Fruit fly (Drosophila melanogaster) whole organism, prepupa: ENCODE results near the gene CG31650.

Experiments used
- Blimp-1 ChIP-seq: fragments of 200-800 bp; sonication (Bioruptor generic); optimal IDR thresholded peaks from 3 replicates; lab custom pipeline; 2017; ENCODE audit warnings: missing biosample characterization, missing genetic modification characterization, mild to moderate bottlenecking, moderate library complexity, missing genetic modification reagents
- CG10631 ChIP-seq: fragments of 200-800 bp; sonication (Bioruptor generic); optimal IDR thresholded peaks from 2 replicates; lab custom pipeline; 2016; ENCODE audit warnings: missing biosample characterization, missing genetic modification characterization
- CG10669 ChIP-seq: fragments of 200-800 bp; sonication (Bioruptor generic); optimal IDR thresholded peaks from 3 replicates; lab custom pipeline; 2018; ENCODE audit warnings: missing biosample characterization, mild to moderate bottlenecking, missing genetic modification characterization, moderate library complexity
- CG11762 ChIP-seq: fragments of 200-800 bp; sonication (Bioruptor generic); optimal IDR thresholded peaks from 3 replicates; lab custom pipeline; 2016; ENCODE audit warnings: missing biosample characterization, missing genetic modification characterization; ENCODE audit not compliant: insufficient read depth
- CG11902 ChIP-seq: fragments of 200-800 bp; sonication (Bioruptor generic); optimal IDR thresholded peaks from 3 replicates; lab custom pipeline; 2016; ENCODE audit warnings: missing biosample characterization, missing genetic modification characterization
- CG16779 ChIP-seq: fragments of 200-800 bp; sonication (Bioruptor generic); optimal IDR thresholded peaks from 3 replicates; lab custom pipeline; 2017; ENCODE audit warnings: missing biosample characterization, mild to moderate bottlenecking, missing genetic modification characterization
- CG3032 ChIP-seq: fragments of 200-800 bp; optimal IDR thresholded peaks from 2 replicates; lab custom pipeline; 2019; ENCODE audit warnings: missing biosample characterization, mild to moderate bottlenecking, missing genetic modification characterization, moderate library complexity
- CG31627 ChIP-seq: fragments of 200-800 bp; sonication (Bioruptor generic); optimal IDR thresholded peaks from 3 replicates; lab custom pipeline; 2016; ENCODE audit warnings: missing biosample characterization, missing genetic modification characterization
- CG32006 ChIP-seq: fragments of 200-800 bp; sonication (Bioruptor generic); optimal IDR thresholded peaks from 3 replicates; lab custom pipeline; 2017; ENCODE audit warnings: missing biosample characterization, mild to moderate bottlenecking, missing genetic modification characterization
- CG34406 ChIP-seq: fragments of 200-800 bp; sonication (Bioruptor generic); optimal IDR thresholded peaks from 3 replicates; lab custom pipeline; 2016; ENCODE audit warnings: missing biosample characterization, missing genetic modification characterization
- CG3919 ChIP-seq: fragments of 200-800 bp; sonication (Bioruptor generic); optimal IDR thresholded peaks from 3 replicates; lab custom pipeline; 2016; ENCODE audit warnings: missing biosample characterization, missing genetic modification characterization
- CG4318 ChIP-seq: fragments of 200-800 bp; sonication (Bioruptor generic); optimal IDR thresholded peaks from 3 replicates; lab custom pipeline; 2017; ENCODE audit warnings: missing biosample characterization, mild to moderate bottlenecking, missing genetic modification characterization
- CG6792 ChIP-seq: fragments of 200-800 bp; sonication (Bioruptor generic); optimal IDR thresholded peaks from 3 replicates; lab custom pipeline; 2016; ENCODE audit warnings: missing biosample characterization, missing genetic modification characterization
- CG6854 ChIP-seq: fragments of 200-800 bp; sonication (Bioruptor generic); optimal IDR thresholded peaks from 2 replicates; lab custom pipeline; 2017; ENCODE audit warnings: missing biosample characterization, mild to moderate bottlenecking, missing genetic modification characterization
- CG7368 ChIP-seq: fragments of 200-800 bp; sonication (Bioruptor generic); optimal IDR thresholded peaks from 3 replicates; lab custom pipeline; 2016; ENCODE audit warnings: missing biosample characterization, missing genetic modification characterization
- CG8119 ChIP-seq: fragments of 200-800 bp; sonication (Bioruptor generic); IDR thresholded peaks from 3 replicates; pipeline ENCODE4 v1.3.6; 2022; ENCODE audit warnings: missing biosample characterization, missing genetic modification characterization
- CG8319 ChIP-seq: fragments of 200-800 bp; sonication (Bioruptor generic); optimal IDR thresholded peaks from 3 replicates; lab custom pipeline; 2016; ENCODE audit warnings: missing biosample characterization, missing genetic modification characterization
- CG8632 ChIP-seq: fragments of 200-800 bp; sonication (Bioruptor generic); optimal IDR thresholded peaks from 3 replicates; lab custom pipeline; 2016; ENCODE audit warnings: missing biosample characterization, missing genetic modification characterization
- CG9139 ChIP-seq: fragments of 200-800 bp; sonication (Bioruptor generic); optimal IDR thresholded peaks from 3 replicates; lab custom pipeline; 2017; ENCODE audit warnings: missing biosample characterization, mild to moderate bottlenecking, missing genetic modification characterization
- Eip75B ChIP-seq: fragments of 200-800 bp; sonication (Bioruptor generic); optimal IDR thresholded peaks from 3 replicates; lab custom pipeline; 2016; ENCODE audit warnings: missing biosample characterization, missing genetic modification characterization
- Eip78C ChIP-seq: fragments of 200-800 bp; sonication (Bioruptor generic); peaks from one replicate; lab custom pipeline; 2016; ENCODE audit warnings: missing biosample characterization, missing genetic modification characterization
- Eip93F ChIP-seq: fragments of 200-800 bp; sonication (Bioruptor generic); optimal IDR thresholded peaks from 2 replicates; lab custom pipeline; 2016; ENCODE audit warnings: missing biosample characterization, mild to moderate bottlenecking, missing genetic modification characterization
- Ets21C ChIP-seq: fragments of 200-800 bp; sonication (Bioruptor generic); optimal IDR thresholded peaks from 3 replicates; lab custom pipeline; 2016; ENCODE audit warnings: missing biosample characterization, missing genetic modification characterization
- Ets96B ChIP-seq: fragments of 200-800 bp; optimal IDR thresholded peaks from 2 replicates; lab custom pipeline; 2019; ENCODE audit warnings: missing biosample characterization, mild to moderate bottlenecking, missing genetic modification characterization, moderate library complexity
- Hr39 ChIP-seq: fragments of 200-800 bp; sonication (Bioruptor generic); optimal IDR thresholded peaks from 2 replicates; lab custom pipeline; 2016; ENCODE audit warnings: missing biosample characterization, missing genetic modification characterization
- Hr4 ChIP-seq: fragments of 200-800 bp; sonication (Bioruptor generic); optimal IDR thresholded peaks from 3 replicates; lab custom pipeline; 2016; ENCODE audit warnings: missing biosample characterization, missing genetic modification characterization
- Lpt ChIP-seq: fragments of 200-800 bp; sonication (Bioruptor generic); optimal IDR thresholded peaks from 3 replicates; lab custom pipeline; 2016; ENCODE audit warnings: missing biosample characterization, missing genetic modification characterization
- Met ChIP-seq: fragments of 200-800 bp; sonication (Bioruptor generic); optimal IDR thresholded peaks from 3 replicates; lab custom pipeline; 2016; ENCODE audit warnings: missing biosample characterization, missing genetic modification characterization
- OdsH ChIP-seq: fragments of 200-800 bp; sonication (Bioruptor generic); optimal IDR thresholded peaks from 3 replicates; lab custom pipeline; 2016; ENCODE audit warnings: missing biosample characterization, missing genetic modification characterization
- Smox ChIP-seq: fragments of 200-800 bp; sonication (Bioruptor generic); optimal IDR thresholded peaks from 3 replicates; lab custom pipeline; 2016; ENCODE audit warnings: missing biosample characterization, missing genetic modification characterization
- Sox102F ChIP-seq: fragments of 200-800 bp; sonication (Bioruptor generic); optimal IDR thresholded peaks from 2 replicates; lab custom pipeline; 2016; ENCODE audit warnings: missing biosample characterization, mild to moderate bottlenecking, missing genetic modification characterization
- Sox14 ChIP-seq: fragments of 200-800 bp; sonication (Bioruptor generic); optimal IDR thresholded peaks from 3 replicates; lab custom pipeline; 2016; ENCODE audit warnings: missing biosample characterization, missing genetic modification characterization
- acj6 ChIP-seq: fragments of 200-800 bp; sonication (Bioruptor generic); optimal IDR thresholded peaks from 3 replicates; lab custom pipeline; 2016; ENCODE audit warnings: missing biosample characterization, missing genetic modification characterization
- cyc ChIP-seq: fragments of 200-800 bp; sonication (Bioruptor generic); optimal IDR thresholded peaks from 3 replicates; lab custom pipeline; 2016; ENCODE audit warnings: missing biosample characterization, missing genetic modification characterization
- dac ChIP-seq: fragments of 200-800 bp; sonication (Bioruptor generic); optimal IDR thresholded peaks from 2 replicates; lab custom pipeline; 2017; ENCODE audit warnings: missing biosample characterization, mild to moderate bottlenecking, missing genetic modification characterization
- dsx ChIP-seq: fragments of 200-800 bp; optimal IDR thresholded peaks from 3 replicates; lab custom pipeline; 2019; ENCODE audit warnings: missing biosample characterization, mild to moderate bottlenecking, missing genetic modification characterization, moderate library complexity; ENCODE audit not compliant: poor library complexity, severe bottlenecking
- eg ChIP-seq: fragments of 200-800 bp; sonication (Bioruptor generic); IDR thresholded peaks from 3 replicates; pipeline ENCODE4 v1.3.6; 2022; ENCODE audit warnings: missing biosample characterization, missing genetic modification characterization
- esn ChIP-seq: fragments of 200-800 bp; sonication (Bioruptor generic); optimal IDR thresholded peaks from 2 replicates; lab custom pipeline; 2016; ENCODE audit warnings: missing biosample characterization, mild to moderate bottlenecking, missing genetic modification characterization, moderate library complexity
- fd85E ChIP-seq: fragments of 200-800 bp; sonication (Bioruptor generic); optimal IDR thresholded peaks from 3 replicates; lab custom pipeline; 2016; ENCODE audit warnings: missing biosample characterization, missing genetic modification characterization
- fkh ChIP-seq: fragments of 200-800 bp; sonication (Bioruptor generic); optimal IDR thresholded peaks from 3 replicates; lab custom pipeline; 2017; ENCODE audit warnings: missing biosample characterization, mild to moderate bottlenecking, missing genetic modification characterization, moderate library complexity
- lz ChIP-seq: fragments of 200-800 bp; sonication (Bioruptor generic); optimal IDR thresholded peaks from 3 replicates; lab custom pipeline; 2016; ENCODE audit warnings: missing biosample characterization, missing genetic modification characterization
- net ChIP-seq: fragments of 200-800 bp; sonication (Bioruptor generic); optimal IDR thresholded peaks from 3 replicates; lab custom pipeline; 2016; ENCODE audit warnings: missing biosample characterization, missing genetic modification characterization
- pdm3 ChIP-seq: fragments of 200-800 bp; sonication (Bioruptor generic); optimal IDR thresholded peaks from 3 replicates; lab custom pipeline; 2016; ENCODE audit warnings: missing biosample characterization, missing genetic modification characterization
- spab ChIP-seq: fragments of 200-800 bp; sonication (Bioruptor generic); optimal IDR thresholded peaks from 2 replicates; lab custom pipeline; 2017; ENCODE audit warnings: missing biosample characterization, mild to moderate bottlenecking, missing genetic modification characterization, missing genetic modification reagents
- svp ChIP-seq: fragments of 200-800 bp; sonication (Bioruptor generic); peaks from one replicate; lab custom pipeline; 2016; ENCODE audit warnings: missing biosample characterization, missing genetic modification characterization
- topi ChIP-seq: fragments of 200-800 bp; sonication (Bioruptor generic); optimal IDR thresholded peaks from 3 replicates; lab custom pipeline; 2016; ENCODE audit warnings: missing biosample characterization, missing genetic modification characterization
- vri ChIP-seq: fragments of 200-800 bp; sonication (Bioruptor generic); optimal IDR thresholded peaks from 3 replicates; lab custom pipeline; 2016; ENCODE audit warnings: missing biosample characterization, mild to moderate bottlenecking, missing genetic modification characterization

Gene CG31650

DNA sequence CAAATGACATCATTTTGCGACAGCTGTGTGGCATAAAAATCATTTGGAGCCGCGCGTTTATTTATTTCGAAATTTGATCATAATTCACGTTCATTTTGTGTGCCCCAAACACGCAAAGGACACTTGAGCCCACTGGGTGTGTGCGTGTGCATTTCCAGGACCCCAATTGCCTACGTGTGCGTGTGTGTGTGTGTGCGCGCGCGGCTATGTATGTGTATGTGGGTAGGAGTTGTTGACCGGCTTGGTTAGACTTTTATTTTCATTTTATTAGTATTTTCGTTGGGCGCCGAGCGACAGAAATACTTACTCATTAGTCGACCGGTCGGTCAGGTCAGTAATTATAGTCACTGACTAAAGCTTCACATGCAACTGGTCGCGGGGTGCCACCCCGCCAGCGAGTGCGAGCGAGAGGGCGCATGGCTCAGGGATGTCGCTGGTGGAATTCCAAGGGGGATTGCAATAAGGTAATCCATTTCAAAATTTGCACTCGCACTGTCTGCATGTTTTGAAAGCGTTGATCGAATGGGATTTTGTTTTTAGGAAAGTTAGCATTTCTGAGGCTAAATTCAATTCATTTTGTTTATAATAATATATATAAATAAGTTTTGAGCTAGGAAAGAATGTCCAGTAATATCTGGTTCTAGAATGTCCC is 891 bp downstream of the CG31650 start (continued):
- TF ChIP-seq CG7368 (GFP tag; lab: Kevin White, UChicago) (peak; percentile 52), CG11762 (GFP tag; lab: Kevin White, UChicago) (peak; percentile 30), Smox (peak; percentile 61), Eip93F (peak; percentile 10), Ets21C (peak; percentile 62), CG3032 (peak; percentile 59), acj6 (GFP tag; lab: Kevin White, UChicago) (peak; percentile 77), CG11902 (GFP tag; lab: Kevin White, UChicago) (peak; percentile 45), Lpt (GFP tag; lab: Kevin White, UChicago) (peak; percentile 78), CG32006 (peak; percentile 87), topi (GFP tag; lab: Kevin White, UChicago) (peak; percentile 62), spab (GFP tag; lab: Kevin White, UChicago) (peak; percentile 50), CG8632 (GFP tag; lab: Kevin White, UChicago) (peak; percentile 45), Blimp-1 (GFP tag; lab: Kevin White, UChicago) (peak; percentile 48), dac (GFP tag; lab: Kevin White, UChicago) (peak; percentile 75), CG8119 (GFP tag; lab: Robert Waterston, UW) (peak; percentile 74), pdm3 (GFP tag; lab: Kevin White, UChicago) (peak; percentile 80), CG8319 (GFP tag; lab: Kevin White, UChicago) (peak; percentile 28), dsx (GFP tag; lab: Kevin White, UChicago) (peak; percentile 47), Eip78C (GFP tag; lab: Kevin White, UChicago) (peak; percentile 75), Sox14 (peak; percentile 61), Met (GFP tag; lab: Kevin White, UChicago) (peak; percentile 50), CG10669 (GFP tag; lab: Kevin White, UChicago) (peak; percentile 66), Ets96B (tag; lab: Kevin White, UChicago) (peak; percentile 57), cyc (GFP tag; lab: Kevin White, UChicago) (peak; percentile 56), CG10631 (GFP tag; lab: Kevin White, UChicago) (peak; percentile 79), CG6854 (GFP tag; lab: Kevin White, UChicago) (no peak), Sox102F (GFP tag; lab: Kevin White, UChicago) (peak; percentile 70), lz (GFP tag; lab: Kevin White, UChicago) (peak; percentile 68), CG9139 (no peak), Eip75B (GFP tag; lab: Kevin White, UChicago) (peak; percentile 53)
- TF ChIP-seq, all 60 proteins: peak for 54

dm6 chr2L:5043043-5043442 is 1.5 kb downstream of the CG31650 start, which contains the start of the genes CG33995, CG44000 and CG44001:
Gene CG33995, plus strand, starts transcription at chr2L:5043270.
Gene CG44000, plus strand, starts transcription at chr2L:5043270.
Gene CG44001, plus strand, starts transcription at chr2L:5043270.
- TF ChIP-seq CG31627 (GFP tag; lab: Kevin White, UChicago), result peak; percentile 61
- peak; percentile 42 for TF ChIP-seq Eip75B (GFP tag; lab: Kevin White, UChicago)
- TF ChIP-seq CG4318 (GFP tag; lab: Kevin White, UChicago), result no peak
- TF ChIP-seq CG6792 (GFP tag; lab: Kevin White, UChicago), result peak; percentile 2
- no peak for TF ChIP-seq net (GFP tag; lab: Kevin White, UChicago)
- TF ChIP-seq CG3919 (GFP tag; lab: Kevin White, UChicago), result peak; percentile 54
- TF ChIP-seq CG3032, result peak; percentile 47
- TF ChIP-seq Hr39 (GFP tag; lab: Kevin White, UChicago), result peak; percentile 39
- TF ChIP-seq cyc (GFP tag; lab: Kevin White, UChicago), result peak; percentile 53
- TF ChIP-seq esn (GFP tag; lab: Kevin White, UChicago), result peak; percentile 52
- peak; percentile 33 for TF ChIP-seq OdsH (GFP tag; lab: Kevin White, UChicago)
- peak; percentile 8 for TF ChIP-seq dsx (GFP tag; lab: Kevin White, UChicago)
- peak; percentile 4 for TF ChIP-seq CG7368 (GFP tag; lab: Kevin White, UChicago)
- TF ChIP-seq svp (GFP tag; lab: Kevin White, UChicago), result peak; percentile 76
- TF ChIP-seq Ets96B (tag; lab: Kevin White, UChicago), result no peak
- no peak for TF ChIP-seq fd85E (GFP tag; lab: Kevin White, UChicago)
- TF ChIP-seq eg (GFP tag; lab: Robert Waterston, UW), result peak; percentile 43; the same call in 2 of the 3 replicates
- TF ChIP-seq Smox, result peak; percentile 26
- TF ChIP-seq lz (GFP tag; lab: Kevin White, UChicago), result peak; percentile 46
- TF ChIP-seq acj6 (GFP tag; lab: Kevin White, UChicago), result peak; percentile 14
- TF ChIP-seq vri (GFP tag; lab: Kevin White, UChicago), result peak; percentile 66
- peak; percentile 28 for TF ChIP-seq Met (GFP tag; lab: Kevin White, UChicago)
- TF ChIP-seq Sox14, result peak; percentile 70
- no peak for TF ChIP-seq CG34406 (GFP tag; lab: Kevin White, UChicago)
- TF ChIP-seq pdm3 (GFP tag; lab: Kevin White, UChicago), result peak; percentile 37
- no peak for TF ChIP-seq CG16779
- peak; percentile 20 for TF ChIP-seq Hr4 (GFP tag; lab: Kevin White, UChicago)
- peak; percentile 29 for TF ChIP-seq Ets21C
- TF ChIP-seq Eip78C (GFP tag; lab: Kevin White, UChicago), result peak; percentile 81
- TF ChIP-seq topi (GFP tag; lab: Kevin White, UChicago), result peak; percentile 42
- peak; percentile 73 for TF ChIP-seq fkh (GFP tag; lab: Kevin White, UChicago)
- TF ChIP-seq CG32006, result no peak
